Worm (Caenorhabditis elegans) whole organism, midembryonic: ENCODE results near the gene dmsr-12.

Experiments
- T22C8.4 ChIP-seq: fragments of 200-800 bp; sonication (Bioruptor generic); IDR thresholded peaks from 2 replicates; pipeline ENCODE4 v1.3.6; 2022; ENCODE audit warnings: missing genetic modification characterization, missing compliant biosample characterization
- cog-1 ChIP-seq: sonication (generic microtip); optimal IDR thresholded peaks from 2 replicates; lab custom pipeline; 2016; ENCODE audit warnings: missing genetic modification characterization, missing compliant biosample characterization
- flt-1 ChIP-seq: fragments of 200-800 bp; sonication (Bioruptor generic); IDR thresholded peaks from 2 replicates; pipeline ENCODE4 v1.3.6; 2022; ENCODE audit warnings: missing genetic modification characterization, missing compliant biosample characterization
- klf-2 ChIP-seq: fragments of 200-800 bp; sonication (Bioruptor generic); conservative IDR thresholded peaks from 2 replicates; pipeline ENCODE4 v1.3.6; 2022; ENCODE audit warnings: missing genetic modification reagents, missing genetic modification characterization, missing compliant biosample characterization
- med-1 ChIP-seq: sonication (generic microtip); optimal IDR thresholded peaks from 2 replicates; lab custom pipeline; 2017; ENCODE audit warnings: missing genetic modification characterization, mild to moderate bottlenecking, missing compliant biosample characterization, antibody characterized with exemption, missing genetic modification reagents; ENCODE audit not compliant: insufficient read depth
- ref-1 ChIP-seq: fragments of 200-800 bp; sonication (Bioruptor generic); conservative IDR thresholded peaks from 2 replicates; pipeline ENCODE4 v1.3.6; 2022; ENCODE audit warnings: missing genetic modification reagents, missing genetic modification characterization, missing compliant biosample characterization
- ztf-23 ChIP-seq: fragments of 200-800 bp; sonication (Bioruptor generic); IDR thresholded peaks from 2 replicates; pipeline ENCODE4 v1.3.6; 2022; ENCODE audit warnings: missing genetic modification reagents, missing genetic modification characterization, missing compliant biosample characterization
- ztf-29 ChIP-seq: fragments of 200-800 bp; sonication (Bioruptor generic); IDR thresholded peaks from 2 replicates; pipeline ENCODE4 v1.3.6; 2022; ENCODE audit warnings: missing genetic modification reagents, missing genetic modification characterization, missing compliant biosample characterization

- no peak for TF ChIP-seq ztf-29 (GFP tag; lab: Robert Waterston, UW)
- no peak for TF ChIP-seq med-1 (GFP tag; lab: Kevin White, UChicago)
- no peak for TF ChIP-seq klf-2 (GFP tag; lab: Robert Waterston, UW)
- no peak for TF ChIP-seq cog-1 (tag; lab: Kevin White, UChicago)
- TF ChIP-seq T22C8.4 (GFP tag; lab: Robert Waterston, UW): no peak
- no peak for TF ChIP-seq ref-1 (GFP tag; lab: Robert Waterston, UW)
- no peak for TF ChIP-seq flt-1
- no peak for TF ChIP-seq ztf-23 (GFP tag; lab: Robert Waterston, UW)
Measured at ce11 chrV:6846507-6846906, 40.3 kb upstream of the dmsr-12 start, which contains the start of gene lgc-54.
